Worm (Caenorhabditis elegans): Measurements from ENCODE around the gene chil-9.

DNA sequence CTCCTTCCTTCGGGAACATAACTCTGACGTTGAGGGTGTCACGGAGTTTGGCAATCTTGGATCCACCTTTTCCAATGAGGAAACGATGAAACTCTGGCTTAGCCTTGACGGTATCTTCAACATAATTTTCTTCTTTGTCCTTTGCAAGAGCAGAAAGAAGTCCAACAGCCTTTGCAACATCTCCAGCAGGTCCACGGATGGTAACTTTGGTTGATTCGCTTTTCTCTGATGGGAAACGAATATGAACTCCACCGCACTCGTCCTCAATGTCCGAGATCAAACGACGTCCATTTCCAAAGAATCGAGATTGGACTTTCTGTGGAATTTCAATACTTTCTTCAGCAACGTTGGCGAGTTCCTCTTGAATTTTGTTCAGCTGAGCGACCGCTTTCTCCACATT, 43.4 kb upstream of the chil-9 start:
- TF ChIP-seq Y56A3A.18 (GFP tag; IDR thresholded peaks at IDR 0.05), result no peak
- no peak for TF ChIP-seq rcor-1 (GFP tag; IDR thresholded peaks at IDR 0.05)
- no peak for TF ChIP-seq lin-35 (GFP tag; optimal IDR thresholded peaks at IDR 0.05)
- no peak for TF ChIP-seq F55B11.4 (tag; optimal IDR thresholded peaks at IDR 0.05; ENCODE audit: borderline replicate concordance, insufficient read depth)

Measured in whole organism, young adult.